Fruit fly (Drosophila melanogaster): ENCODE measurements around the gene CG12991.

The CG12991 gene

dm6 chrX:17631996-17632612, 52.4 kb downstream of the CG12991 start, which contains the start of the genes corolla and ND-24 (continued):
- TF ChIP-seq toy (GFP tag; IDR thresholded peaks at IDR 0.05) = peak; percentile 66; the same call in 1 of the 2 replicates
- peak; percentile 76 for TF ChIP-seq CG3838 (GFP tag; optimal IDR thresholded peaks at IDR 0.05)
- peak; percentile 70 for TF ChIP-seq CG17829 (tag; optimal IDR thresholded peaks at IDR 0.05)
- no peak for TF ChIP-seq Sox102F (GFP tag; optimal IDR thresholded peaks at IDR 0.05)
- peak; percentile 68; the same call in 1 of the 2 replicates for TF ChIP-seq bowl (GFP tag; IDR thresholded peaks at IDR 0.05)
- peak; percentile 86 for TF ChIP-seq H15 (GFP tag; IDR thresholded peaks at IDR 0.05)
- TF ChIP-seq CG13775 (GFP tag; optimal IDR thresholded peaks at IDR 0.05) = peak; percentile 85
- TF ChIP-seq MTF-1 (GFP tag; optimal IDR thresholded peaks at IDR 0.05; ENCODE audit: borderline replicate concordance) = no peak
- TF ChIP-seq kni (GFP tag; optimal IDR thresholded peaks at IDR 0.05) = no peak
- peak; percentile 92 for TF ChIP-seq sisA (GFP tag; IDR thresholded peaks at IDR 0.05)
- TF ChIP-seq cas (GFP tag; IDR thresholded peaks at IDR 0.05) = peak; percentile 90
- TF ChIP-seq CG10654 (GFP tag; optimal IDR thresholded peaks at IDR 0.05) = peak; percentile 78
- peak in 1 of 3 experiments; percentile 75 for TF ChIP-seq lola (GFP tag; optimal IDR thresholded peaks at IDR 0.05)
- no peak for TF ChIP-seq pfk (GFP tag; optimal IDR thresholded peaks at IDR 0.05)
- peak; percentile 88 for TF ChIP-seq CG6689 (GFP tag; IDR thresholded peaks at IDR 0.05)
- TF ChIP-seq CG17328 (GFP tag; IDR thresholded peaks at IDR 0.05) = peak; percentile 89
- 0 out of 2 replicates have a peak, but pooled peaks have one; percentile 9 for TF ChIP-seq crol (GFP tag; IDR thresholded peaks at IDR 0.05)
- peak; percentile 92 for TF ChIP-seq CG3995 (GFP tag; optimal IDR thresholded peaks at IDR 0.05)
- TF ChIP-seq MESR4 (GFP tag; optimal IDR thresholded peaks at IDR 0.05) = peak; percentile 63
- peak; percentile 52 for TF ChIP-seq Fer2 (tag; optimal IDR thresholded peaks at IDR 0.05)
- peak; percentile 82 for TF ChIP-seq rib (GFP tag; IDR thresholded peaks at IDR 0.05)
- TF ChIP-seq CG10959 (GFP tag; IDR thresholded peaks at IDR 0.05) = peak; percentile 85
- TF ChIP-seq CG10274 (GFP tag; optimal IDR thresholded peaks at IDR 0.05) = no peak
- TF ChIP-seq ERR (GFP tag; optimal IDR thresholded peaks at IDR 0.05) = peak; percentile 48
- peak; percentile 65 for TF ChIP-seq Taf1 (GFP tag; IDR thresholded peaks at IDR 0.05)
- TF ChIP-seq grau (tag; optimal IDR thresholded peaks at IDR 0.05) = peak; percentile 69
- TF ChIP-seq sens-2 (GFP tag; IDR thresholded peaks at IDR 0.05) = peak; percentile 48; the same call in 1 of the 2 replicates
- TF ChIP-seq CG8944 (GFP tag; optimal IDR thresholded peaks at IDR 0.05) = peak; percentile 81
- TF ChIP-seq Fer3 (tag; optimal IDR thresholded peaks at IDR 0.05) = peak; percentile 82
- TF ChIP-seq pros (GFP tag; optimal IDR thresholded peaks at IDR 0.05) = no peak
- TF ChIP-seq CG8388 (GFP tag; optimal IDR thresholded peaks at IDR 0.05) = peak; percentile 75
- TF ChIP-seq Bteb2 (GFP tag; optimal IDR thresholded peaks at IDR 0.05) = peak; percentile 88
- peak; percentile 4 for TF ChIP-seq ab (GFP tag; optimal IDR thresholded peaks at IDR 0.05)
- TF ChIP-seq NK7.1 (GFP tag; optimal IDR thresholded peaks at IDR 0.05) = peak; percentile 59
- TF ChIP-seq ac (GFP tag; optimal IDR thresholded peaks at IDR 0.05) = no peak
- no peak for TF ChIP-seq prd (optimal IDR thresholded peaks at IDR 0.05)
- TF ChIP-seq prd (GFP tag; IDR thresholded peaks at IDR 0.05) = peak; percentile 93
- TF ChIP-seq Ptx1 (GFP tag; IDR thresholded peaks at IDR 0.05) = peak; percentile 92
- TF ChIP-seq Asciz (GFP tag; optimal IDR thresholded peaks at IDR 0.05) = no peak
- peak; percentile 65 for TF ChIP-seq fd3F (GFP tag; optimal IDR thresholded peaks at IDR 0.05)
- TF ChIP-seq chif (GFP tag; optimal IDR thresholded peaks at IDR 0.05) = peak; percentile 79 to 81
- peak; percentile 59 for TF ChIP-seq HHEX (GFP tag; optimal IDR thresholded peaks at IDR 0.05)
- TF ChIP-seq CG5245 (GFP tag; optimal IDR thresholded peaks at IDR 0.05) = peak; percentile 77
- TF ChIP-seq Nf-YA (GFP tag; IDR thresholded peaks at IDR 0.05) = peak; percentile 73
- TF ChIP-seq ssp (GFP tag; IDR thresholded peaks at IDR 0.05) = peak; percentile 84
- TF ChIP-seq trem (tag; optimal IDR thresholded peaks at IDR 0.05) = peak; percentile 69
- peak; percentile 75 for TF ChIP-seq Dref (GFP tag; IDR thresholded peaks at IDR 0.05)
- TF ChIP-seq CG12299 (tag; optimal IDR thresholded peaks at IDR 0.05) = peak; percentile 69
- peak; percentile 85 for TF ChIP-seq CG9215 (GFP tag; IDR thresholded peaks at IDR 0.05)
- peak; percentile 67 for TF ChIP-seq CG3407 (GFP tag; optimal IDR thresholded peaks at IDR 0.05)

Measured in whole organism, embryonic.